Fruit fly (Drosophila melanogaster) whole organism, embryonic: ENCODE measurements around the gene CG12948.

Source experiments
- Awh ChIP-seq: fragments of 200-800 bp; sonication (Bioruptor generic); IDR thresholded peaks from 2 replicates; pipeline ENCODE4, ENCODE4 v1.3.6; 2022; ENCODE audit warnings: missing biosample characterization, missing genetic modification characterization
- CG14965 ChIP-seq: fragments of 200-800 bp; sonication (Bioruptor generic); optimal IDR thresholded peaks from 2 replicates; lab custom pipeline; 2016; ENCODE audit warnings: missing biosample characterization, missing genetic modification characterization, borderline replicate concordance
- CG17186 ChIP-seq: fragments of 200-800 bp; sonication (Bioruptor generic); optimal IDR thresholded peaks from 3 replicates; lab custom pipeline; 2017; ENCODE audit warnings: missing biosample characterization, missing genetic modification reagents, missing genetic modification characterization
- CG5953 ChIP-seq: fragments of 200-800 bp; sonication (Bioruptor generic); IDR thresholded peaks from 2 replicates; pipeline ENCODE4 v1.3.6; 2022; ENCODE audit warnings: missing biosample characterization, missing genetic modification characterization
- CG7963 ChIP-seq: fragments of 200-800 bp; sonication (Bioruptor generic); IDR thresholded peaks from 3 replicates; pipeline ENCODE4 v1.3.6; 2022; ENCODE audit warnings: missing biosample characterization, missing genetic modification characterization; ENCODE audit not compliant: partially characterized antibody
- CG8388 ChIP-seq: fragments of 200-800 bp; sonication (Bioruptor generic); optimal IDR thresholded peaks from 2 replicates; lab custom pipeline; 2019; ENCODE audit warnings: missing biosample characterization, mild to moderate bottlenecking, missing genetic modification characterization, moderate library complexity
- TFAM ChIP-seq: fragments of 200-800 bp; sonication (Bioruptor generic); optimal IDR thresholded peaks from 2 replicates; lab custom pipeline; 2017; ENCODE audit warnings: missing biosample characterization, missing genetic modification characterization, inconsistent platforms
- abd-A ChIP-seq: fragments of 200-800 bp; sonication (Bioruptor generic); optimal IDR thresholded peaks from 3 replicates; lab custom pipeline; 2019; ENCODE audit warnings: missing biosample characterization, mild to moderate bottlenecking, missing genetic modification characterization, moderate library complexity
- br ChIP-seq: fragments of >200 bp; optimal IDR thresholded peaks from 2 replicates; lab custom pipeline; 2017
- danr ChIP-seq: fragments of 200-800 bp; sonication (Bioruptor generic); IDR thresholded peaks from 2 replicates; pipeline ENCODE4 v1.3.6; 2022; ENCODE audit warnings: missing biosample characterization, missing genetic modification characterization
- gsb-n ChIP-seq: fragments of 200-800 bp; sonication (Bioruptor generic); optimal IDR thresholded peaks from 3 replicates; lab custom pipeline; 2018; ENCODE audit warnings: missing biosample characterization, mild to moderate bottlenecking, missing genetic modification characterization
- pb ChIP-seq: fragments of 200-800 bp; sonication (Bioruptor generic); optimal IDR thresholded peaks from 3 replicates; lab custom pipeline; 2016; ENCODE audit warnings: missing biosample characterization, missing genetic modification characterization
- psq ChIP-seq: fragments of 200-800 bp; sonication (Bioruptor generic); optimal IDR thresholded peaks from 2 replicates; lab custom pipeline; 2017; ENCODE audit warnings: missing biosample characterization, missing genetic modification characterization
- unpg ChIP-seq: fragments of 200-800 bp; sonication (Bioruptor generic); optimal IDR thresholded peaks from 3 replicates; lab custom pipeline; 2018; ENCODE audit warnings: missing biosample characterization, mild to moderate bottlenecking, missing genetic modification characterization, moderate library complexity

- no peak for TF ChIP-seq abd-A
- TF ChIP-seq CG17186, result peak; percentile 90
- TF ChIP-seq unpg (GFP tag; lab: Kevin White, UChicago), result peak; percentile 66
- TF ChIP-seq CG14965 (GFP tag; lab: Kevin White, UChicago), result peak; percentile 21
- no peak for TF ChIP-seq br (lab: Kevin White, UChicago)
- 0 out of 2 replicates have a peak, but pooled peaks have one; percentile 28 for TF ChIP-seq danr
- peak; percentile 52 for TF ChIP-seq CG8388 (GFP tag; lab: Kevin White, UChicago)
- TF ChIP-seq TFAM, result no peak
- TF ChIP-seq CG5953 (GFP tag; lab: Robert Waterston, UW), result peak; percentile 60
- TF ChIP-seq Awh (GFP tag; lab: Robert Waterston, UW), result no peak
- peak; percentile 50 for TF ChIP-seq psq
- TF ChIP-seq pb (GFP tag; lab: Kevin White, UChicago), result peak; percentile 78
- TF ChIP-seq gsb-n (tag; lab: Kevin White, UChicago), result peak; percentile 54
- TF ChIP-seq CG7963, result peak; percentile 79
Observed at dm6 chr3R:9777941-9778360, 30.4 kb upstream of the CG12948 start, which contains the start of gene RpS29.
